Worm (Caenorhabditis elegans) whole organism, midembryonic: ENCODE data around the gene str-145.

ENCODE experiments used
- T22C8.4 ChIP-seq: fragments of 200-800 bp; sonication (Bioruptor generic); IDR thresholded peaks from 2 replicates; pipeline ENCODE4 v1.3.6; 2022; ENCODE audit warnings: missing genetic modification characterization, missing compliant biosample characterization
- cog-1 ChIP-seq: sonication (generic microtip); optimal IDR thresholded peaks from 2 replicates; lab custom pipeline; 2016; ENCODE audit warnings: missing genetic modification characterization, missing compliant biosample characterization
- flt-1 ChIP-seq: fragments of 200-800 bp; sonication (Bioruptor generic); IDR thresholded peaks from 2 replicates; pipeline ENCODE4 v1.3.6; 2022; ENCODE audit warnings: missing genetic modification characterization, missing compliant biosample characterization
- klf-2 ChIP-seq: fragments of 200-800 bp; sonication (Bioruptor generic); conservative IDR thresholded peaks from 2 replicates; pipeline ENCODE4 v1.3.6; 2022; ENCODE audit warnings: missing genetic modification reagents, missing genetic modification characterization, missing compliant biosample characterization
- med-1 ChIP-seq: sonication (generic microtip); optimal IDR thresholded peaks from 2 replicates; lab custom pipeline; 2017; ENCODE audit warnings: missing genetic modification characterization, mild to moderate bottlenecking, missing compliant biosample characterization, antibody characterized with exemption, missing genetic modification reagents; ENCODE audit not compliant: insufficient read depth
- ref-1 ChIP-seq: fragments of 200-800 bp; sonication (Bioruptor generic); conservative IDR thresholded peaks from 2 replicates; pipeline ENCODE4 v1.3.6; 2022; ENCODE audit warnings: missing genetic modification reagents, missing genetic modification characterization, missing compliant biosample characterization
- tab-1 ChIP-seq: fragments of 200-800 bp; sonication (Bioruptor generic); IDR thresholded peaks from 2 replicates; pipeline ENCODE4 v1.3.6; 2022; ENCODE audit warnings: missing genetic modification characterization, missing compliant biosample characterization
- ztf-23 ChIP-seq: fragments of 200-800 bp; sonication (Bioruptor generic); IDR thresholded peaks from 2 replicates; pipeline ENCODE4 v1.3.6; 2022; ENCODE audit warnings: missing genetic modification reagents, missing genetic modification characterization, missing compliant biosample characterization
- ztf-29 ChIP-seq: fragments of 200-800 bp; sonication (Bioruptor generic); IDR thresholded peaks from 2 replicates; pipeline ENCODE4 v1.3.6; 2022; ENCODE audit warnings: missing genetic modification reagents, missing genetic modification characterization, missing compliant biosample characterization

The str-145 gene

DNA sequence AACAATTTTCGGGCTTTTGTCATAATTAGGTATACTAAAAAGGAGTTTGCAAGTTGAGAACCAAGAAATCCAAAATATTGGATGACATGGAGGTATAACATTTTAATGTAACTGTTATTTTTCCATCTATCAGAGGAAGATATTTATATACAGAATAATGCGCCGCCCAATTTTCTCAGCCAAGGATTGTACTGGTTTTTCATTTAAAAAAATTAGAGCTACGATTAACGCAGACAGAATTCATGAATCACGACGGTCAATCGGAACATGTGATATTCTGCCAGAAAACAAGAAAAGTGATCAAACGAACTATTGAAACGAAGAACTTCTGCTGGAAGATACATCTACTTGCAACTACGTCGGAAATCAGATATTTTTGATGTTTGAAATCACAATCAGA lies at the start of gene str-145:
str-145 (minus strand) TSS at position 101 of the 400 bp plus-strand sequence.
- TF ChIP-seq ztf-23 (GFP tag; lab: Robert Waterston, UW) (no peak), T22C8.4 (no peak), med-1 (GFP tag; lab: Kevin White, UChicago) (no peak), klf-2 (GFP tag; lab: Robert Waterston, UW) (no peak), cog-1 (tag; lab: Kevin White, UChicago) (no peak), ref-1 (GFP tag; lab: Robert Waterston, UW) (no peak), ztf-29 (no peak)

DNA sequence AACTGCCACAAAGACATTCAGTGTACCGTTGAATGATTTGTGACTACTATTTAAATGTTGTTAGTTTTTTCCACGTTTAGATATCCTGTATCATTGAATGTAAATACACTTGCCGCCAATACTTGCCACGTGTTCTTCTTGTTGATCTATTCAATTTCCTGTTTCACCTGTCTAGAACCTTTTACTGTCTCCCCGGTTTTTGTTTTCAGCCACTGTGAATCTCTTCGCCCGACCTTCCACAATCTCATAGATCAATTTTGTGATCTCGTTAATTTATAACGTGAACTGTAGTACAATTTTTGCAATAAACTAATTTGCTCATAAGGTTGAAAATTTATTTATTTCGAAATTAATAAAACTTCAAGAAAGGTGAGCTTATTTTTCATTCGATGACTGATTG lies 47.2 kb upstream of the str-145 start, which contains the start of gene D1014.13:
D1014.13 (plus strand) TSS at position 301 of the 400 bp plus-strand sequence.
- no peak for TF ChIP-seq tab-1 (GFP tag; lab: Robert Waterston, UW)
- TF ChIP-seq ztf-29 = no peak
- no peak for TF ChIP-seq flt-1 (GFP tag; lab: Robert Waterston, UW)
- TF ChIP-seq med-1 (GFP tag; lab: Kevin White, UChicago) = no peak
- no peak for TF ChIP-seq ztf-23 (GFP tag; lab: Robert Waterston, UW)
- TF ChIP-seq T22C8.4 = no peak
- TF ChIP-seq ref-1 (GFP tag; lab: Robert Waterston, UW) = no peak
- TF ChIP-seq cog-1 (tag; lab: Kevin White, UChicago) = no peak
- TF ChIP-seq klf-2 (GFP tag; lab: Robert Waterston, UW) = no peak

DNA sequence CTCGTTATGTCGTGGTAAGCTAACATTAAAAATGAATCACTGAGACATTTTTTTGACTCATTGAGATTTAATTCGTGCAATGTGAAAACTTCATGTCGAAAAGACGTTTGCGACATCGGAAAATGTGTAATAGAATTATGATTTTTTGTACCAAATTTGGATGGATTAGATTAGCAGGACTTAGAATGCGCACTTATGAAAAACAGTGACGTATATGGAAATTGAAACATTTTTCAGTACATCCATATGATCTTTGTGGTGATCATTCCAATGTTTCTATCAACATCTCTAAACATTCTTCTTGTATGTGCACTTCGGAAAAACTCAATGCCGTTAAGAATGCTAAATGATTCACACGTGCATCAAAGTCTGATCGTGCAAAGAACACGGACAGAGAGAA lies 46.4 kb upstream of the str-145 start:
- TF ChIP-seq ztf-29 (no peak), cog-1 (tag; lab: Kevin White, UChicago) (no peak), flt-1 (GFP tag; lab: Robert Waterston, UW) (no peak), ref-1 (GFP tag; lab: Robert Waterston, UW) (no peak), med-1 (GFP tag; lab: Kevin White, UChicago) (no peak), tab-1 (GFP tag; lab: Robert Waterston, UW) (no peak), klf-2 (GFP tag; lab: Robert Waterston, UW) (no peak), ztf-23 (GFP tag; lab: Robert Waterston, UW) (no peak), T22C8.4 (no peak)

DNA sequence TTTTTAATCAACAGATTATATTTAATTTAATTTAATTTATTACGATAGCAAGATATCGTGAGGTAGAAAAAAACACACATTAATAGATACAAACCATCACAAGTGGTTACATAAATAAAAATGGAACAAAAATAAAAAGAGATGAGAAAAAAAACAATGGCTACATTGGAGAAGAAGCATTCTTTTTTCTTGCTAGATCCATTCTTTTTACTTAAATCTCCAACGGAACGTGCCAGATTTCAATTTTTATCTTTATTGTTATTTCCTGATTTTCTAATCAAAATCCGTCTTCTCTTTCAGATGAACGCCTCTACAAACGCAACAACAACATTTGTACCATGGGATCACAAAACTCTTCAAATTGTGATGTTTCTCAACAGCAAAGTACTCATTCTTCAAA lies 45.5 kb upstream of the str-145 start, which contains the start of gene D1014.2:
D1014.2 (plus strand) TSS at position 301 of the 400 bp plus-strand sequence.
- TF ChIP-seq klf-2 (GFP tag; lab: Robert Waterston, UW) = no peak

DNA sequence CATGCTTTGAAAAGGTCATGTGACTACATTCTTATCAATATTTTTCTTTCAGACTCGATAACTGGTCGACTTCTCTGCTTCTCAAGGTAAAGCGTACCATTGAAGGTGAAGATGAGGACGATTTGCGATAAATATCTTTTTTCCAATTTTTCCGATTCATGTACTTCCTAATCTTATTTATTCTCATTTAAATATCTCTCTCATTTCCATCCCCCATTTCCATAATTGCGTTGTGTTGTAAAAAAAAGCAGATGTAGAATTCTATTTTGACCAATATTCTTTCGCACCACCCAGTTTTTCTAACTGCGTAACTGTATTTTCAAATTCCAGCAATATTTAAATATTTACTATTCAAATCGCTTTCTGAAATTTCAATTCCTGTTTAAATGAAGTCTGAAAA lies 34.8 kb upstream of the str-145 start, which contains the start of gene D1014.4:
D1014.4 (plus strand) TSS at position 301 of the 400 bp plus-strand sequence.
- TF ChIP-seq med-1 (GFP tag; lab: Kevin White, UChicago) (no peak), tab-1 (GFP tag; lab: Robert Waterston, UW) (no peak), cog-1 (tag; lab: Kevin White, UChicago) (no peak), T22C8.4 (no peak), ref-1 (GFP tag; lab: Robert Waterston, UW) (no peak), ztf-23 (GFP tag; lab: Robert Waterston, UW) (no peak), flt-1 (GFP tag; lab: Robert Waterston, UW) (no peak), ztf-29 (no peak), klf-2 (GFP tag; lab: Robert Waterston, UW) (no peak)

DNA sequence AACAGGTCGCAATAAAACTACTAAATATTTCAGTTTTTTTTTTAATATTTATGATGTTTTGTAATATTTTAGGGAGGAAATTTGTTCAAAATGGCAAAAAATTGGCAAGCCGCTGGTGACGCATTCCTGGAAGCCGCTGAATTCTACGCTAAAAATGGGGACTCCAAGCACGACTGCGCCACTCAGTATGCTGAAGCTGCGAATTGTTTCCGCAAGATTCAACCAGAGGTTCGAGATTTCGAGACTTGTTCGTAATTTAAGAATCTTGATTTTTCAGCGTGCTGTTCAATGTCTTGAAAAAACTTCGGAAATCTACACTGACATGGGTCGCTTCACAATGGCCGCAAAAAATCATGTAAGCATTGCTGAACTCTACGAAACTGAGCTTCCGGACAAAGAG lies 33.5 kb upstream of the str-145 start:
- TF ChIP-seq tab-1 (GFP tag; lab: Robert Waterston, UW) (no peak), med-1 (GFP tag; lab: Kevin White, UChicago) (no peak), cog-1 (tag; lab: Kevin White, UChicago) (no peak), ref-1 (GFP tag; lab: Robert Waterston, UW) (no peak), ztf-29 (no peak), T22C8.4 (no peak), flt-1 (GFP tag; lab: Robert Waterston, UW) (no peak)

DNA sequence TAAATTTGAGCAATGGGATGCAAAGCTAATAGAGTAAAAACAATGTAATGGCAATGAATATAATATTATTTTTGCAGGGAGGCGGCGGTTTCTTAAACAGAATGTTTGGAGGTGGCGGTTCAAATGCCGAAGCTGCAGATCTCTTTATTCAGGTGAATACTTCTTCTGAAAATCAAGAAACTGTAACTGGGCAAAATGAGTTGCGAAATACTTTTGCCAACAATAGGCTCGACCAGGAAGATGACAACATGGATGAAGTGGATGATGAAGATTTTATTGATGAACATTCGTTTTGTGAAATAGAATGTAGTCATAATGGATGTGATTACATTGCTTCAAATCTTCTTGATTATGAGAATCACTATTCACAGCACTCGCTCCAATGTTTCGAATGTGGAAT lies 32.7 kb upstream of the str-145 start:
- TF ChIP-seq flt-1 (GFP tag; lab: Robert Waterston, UW) (no peak), ztf-29 (no peak), ref-1 (GFP tag; lab: Robert Waterston, UW) (no peak), cog-1 (tag; lab: Kevin White, UChicago) (no peak), klf-2 (GFP tag; lab: Robert Waterston, UW) (no peak), T22C8.4 (no peak), ztf-23 (GFP tag; lab: Robert Waterston, UW) (no peak), tab-1 (GFP tag; lab: Robert Waterston, UW) (no peak), med-1 (GFP tag; lab: Kevin White, UChicago) (no peak)

DNA sequence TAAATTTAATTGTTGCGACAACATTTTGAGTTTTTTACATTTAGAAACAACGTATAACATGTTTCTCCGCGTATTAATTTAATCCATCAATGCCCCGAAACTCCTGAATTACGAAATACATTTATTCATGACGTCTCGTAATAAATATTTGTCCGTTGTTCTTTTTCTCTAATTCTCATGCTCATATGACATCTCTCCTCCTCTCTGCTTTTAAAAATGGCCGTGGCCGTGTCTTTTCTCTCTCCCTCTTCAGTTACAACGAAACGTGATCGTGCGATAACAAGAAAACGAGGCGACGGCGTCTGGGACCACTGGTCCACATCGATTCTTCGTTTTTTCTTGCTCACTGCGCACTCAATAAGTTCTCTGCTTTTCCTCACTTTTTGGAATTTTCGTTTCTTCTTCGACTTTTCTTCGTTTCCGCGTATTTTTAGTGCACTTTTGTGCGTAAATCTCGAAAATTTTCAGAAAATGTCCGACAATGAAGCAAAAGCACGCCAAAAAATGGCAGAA lies 32.1 kb upstream of the str-145 start, which contains the start of gene snap-1:
snap-1 (plus strand) TSS at position 463 of the 513 bp plus-strand sequence.
- no peak for TF ChIP-seq ref-1 (GFP tag; lab: Robert Waterston, UW)
- no peak for TF ChIP-seq flt-1 (GFP tag; lab: Robert Waterston, UW)
- TF ChIP-seq ztf-23 (GFP tag; lab: Robert Waterston, UW) = no peak
- TF ChIP-seq med-1 (GFP tag; lab: Kevin White, UChicago) = no peak
- TF ChIP-seq cog-1 (tag; lab: Kevin White, UChicago) = no peak

DNA sequence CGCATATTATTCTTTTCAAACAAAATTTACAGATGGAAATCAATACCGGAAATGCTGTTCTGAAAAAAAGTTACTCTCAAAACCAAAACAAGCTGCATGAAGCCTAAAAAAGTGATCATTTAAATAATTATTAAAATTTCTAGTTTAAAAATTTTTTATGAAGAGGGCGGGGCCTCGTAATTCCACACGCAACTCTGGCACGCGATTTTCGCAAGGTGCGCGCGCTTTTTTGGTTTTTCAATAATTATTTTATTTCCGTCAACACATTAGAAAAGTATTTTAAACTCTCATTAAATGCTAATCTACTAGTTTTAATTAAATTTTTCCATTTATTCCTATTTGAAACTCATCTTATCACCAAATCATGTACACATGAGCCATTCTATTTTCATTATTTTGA lies 31.6 kb upstream of the str-145 start:
- TF ChIP-seq flt-1 (GFP tag; lab: Robert Waterston, UW) (no peak), klf-2 (GFP tag; lab: Robert Waterston, UW) (no peak), tab-1 (GFP tag; lab: Robert Waterston, UW) (no peak), T22C8.4 (no peak), ztf-29 (no peak), cog-1 (tag; lab: Kevin White, UChicago) (no peak), ref-1 (GFP tag; lab: Robert Waterston, UW) (no peak), ztf-23 (GFP tag; lab: Robert Waterston, UW) (no peak), med-1 (GFP tag; lab: Kevin White, UChicago) (no peak)
